Fruit fly (Drosophila melanogaster) whole organism, wandering third instar larva: ENCODE results near the gene CG13029.

Experiments
- Abd-B ChIP-seq: fragments of >200 bp; optimal IDR thresholded peaks from 2 replicates; lab custom pipeline; 2017; ENCODE audit warnings: missing biosample characterization, missing genetic modification characterization
- CG32264 ChIP-seq: fragments of 200-800 bp; sonication (Bioruptor generic); optimal IDR thresholded peaks from 2 replicates; lab custom pipeline; 2016; ENCODE audit warnings: missing biosample characterization, missing genetic modification characterization
- CG9705 ChIP-seq: fragments of 200-800 bp; sonication (Bioruptor generic); optimal IDR thresholded peaks from 2 replicates; lab custom pipeline; 2018; ENCODE audit warnings: missing biosample characterization, mild to moderate bottlenecking, missing genetic modification characterization
- CrebA ChIP-seq: fragments of 200-800 bp; sonication (Bioruptor generic); optimal IDR thresholded peaks from 2 replicates; lab custom pipeline; 2016; ENCODE audit warnings: missing biosample characterization, mild to moderate bottlenecking, missing genetic modification characterization, borderline replicate concordance
- Dfd ChIP-seq: fragments of >200 bp; optimal IDR thresholded peaks from 2 replicates; lab custom pipeline; 2017; ENCODE audit warnings: missing biosample characterization, missing genetic modification characterization
- Dif ChIP-seq: fragments of 200-275, 200-300 bp; sonication (Bioruptor generic); optimal IDR thresholded peaks from 2 replicates; lab custom pipeline; 2018; ENCODE audit warnings: missing biosample characterization, missing genetic modification characterization; ENCODE audit not compliant: partially characterized antibody
- GATAd ChIP-seq: sonication (Bioruptor generic); optimal IDR thresholded peaks from 2 replicates; lab custom pipeline; 2016; ENCODE audit warnings: missing biosample characterization, missing genetic modification characterization
- HLH106 ChIP-seq: fragments of 200-800 bp; optimal IDR thresholded peaks from 3 replicates; lab custom pipeline; 2019; ENCODE audit warnings: missing biosample characterization, mild to moderate bottlenecking, missing genetic modification characterization, moderate library complexity
- Hnf4 ChIP-seq: fragments of 200-800 bp; sonication (Bioruptor generic); optimal IDR thresholded peaks from 2 replicates; lab custom pipeline; 2016; ENCODE audit warnings: missing biosample characterization, mild to moderate bottlenecking, missing genetic modification characterization
- Hr78 ChIP-seq: fragments of >200 bp; optimal IDR thresholded peaks from 2 replicates; lab custom pipeline; 2017; ENCODE audit warnings: missing biosample characterization, missing genetic modification characterization
- Hr83 ChIP-seq: fragments of 200-300 bp; sonication (Bioruptor generic); optimal IDR thresholded peaks from 2 replicates; lab custom pipeline; 2016; ENCODE audit warnings: missing biosample characterization, mild to moderate bottlenecking, missing genetic modification characterization, moderate library complexity; ENCODE audit not compliant: poor library complexity, severe bottlenecking
- Jra ChIP-seq: sonication (Bioruptor generic); optimal IDR thresholded peaks from 2 replicates; lab custom pipeline; 2016; ENCODE audit warnings: missing biosample characterization, missing genetic modification characterization
- Mio ChIP-seq: sonication (Bioruptor generic); optimal IDR thresholded peaks from 2 replicates; lab custom pipeline; 2016; ENCODE audit warnings: missing biosample characterization, missing genetic modification characterization
- Myc ChIP-seq: fragments of >200 bp; optimal IDR thresholded peaks from 2 replicates; lab custom pipeline; 2017
- N ChIP-seq: fragments of >200 bp; optimal IDR thresholded peaks from 2 replicates; lab custom pipeline; 2018; ENCODE audit warnings: missing biosample characterization, missing external identifiers, missing genetic modification characterization
- OdsH ChIP-seq: fragments of 200-800 bp; sonication (Bioruptor generic); optimal IDR thresholded peaks from 2 replicates; lab custom pipeline; 2016; ENCODE audit warnings: missing biosample characterization, mild to moderate bottlenecking, missing genetic modification characterization
- Rel ChIP-seq, 2 experiments: fragments of 200-800 bp; sonication (Bioruptor generic) in 1 of 2; optimal IDR thresholded peaks; 2 replicates in 1 of 2; 3 replicates in 1 of 2; lab custom pipeline; 2016 to 2019; ENCODE audit warnings: mild to moderate bottlenecking in 2 of 2, missing biosample characterization in 2 of 2, missing genetic modification characterization in 2 of 2, moderate library complexity in 1 of 2
- Sp1 ChIP-seq: fragments of 200-800 bp; sonication (Bioruptor generic); optimal IDR thresholded peaks from 3 replicates; lab custom pipeline; 2019; ENCODE audit warnings: missing biosample characterization, mild to moderate bottlenecking, missing genetic modification characterization, moderate library complexity
- Vsx2 ChIP-seq: fragments of 200-300, 225-300 bp; sonication (Bioruptor generic); optimal IDR thresholded peaks from 2 replicates; lab custom pipeline; 2018; ENCODE audit warnings: missing biosample characterization, missing genetic modification characterization; ENCODE audit not compliant: partially characterized antibody
- dl ChIP-seq, 2 experiments: fragments of 175-275, 200-275 bp in 1 of 2; fragments of 200-275 bp in 1 of 2; sonication (Bioruptor generic); optimal IDR thresholded peaks; lab custom pipeline; 2018; ENCODE audit warnings: mild to moderate bottlenecking in 2 of 2, missing biosample characterization in 2 of 2, missing genetic modification characterization in 2 of 2, moderate library complexity in 2 of 2; ENCODE audit not compliant: partially characterized antibody in 2 of 2, insufficient read depth in 1 of 2
- dmrt93B ChIP-seq: fragments of 200-800 bp; sonication (Bioruptor generic); optimal IDR thresholded peaks from 2 replicates; lab custom pipeline; 2018; ENCODE audit warnings: missing biosample characterization, mild to moderate bottlenecking, missing genetic modification characterization
- dsf ChIP-seq: sonication (Bioruptor generic); optimal IDR thresholded peaks from 2 replicates; lab custom pipeline; 2016; ENCODE audit warnings: missing biosample characterization, missing genetic modification characterization, borderline replicate concordance
- ey ChIP-seq: fragments of 200-800 bp; sonication (Bioruptor generic); optimal IDR thresholded peaks from 2 replicates; lab custom pipeline; 2016; ENCODE audit warnings: missing biosample characterization, missing genetic modification characterization
- foxo ChIP-seq, 2 experiments: fragments of 200-800 bp; sonication (Bioruptor generic); optimal IDR thresholded peaks; 2 replicates in 1 of 2; 3 replicates in 1 of 2; lab custom pipeline; 2016 to 2017; ENCODE audit warnings: missing biosample characterization in 2 of 2, missing genetic modification characterization in 2 of 2
- fru ChIP-seq: fragments of 200-800 bp; sonication (Bioruptor generic); optimal IDR thresholded peaks from 3 replicates; lab custom pipeline; 2016; ENCODE audit warnings: missing biosample characterization, mild to moderate bottlenecking, missing genetic modification characterization
- h ChIP-seq: fragments of 200-800 bp; sonication (Bioruptor generic); optimal IDR thresholded peaks from 3 replicates; lab custom pipeline; 2016; ENCODE audit warnings: missing biosample characterization, mild to moderate bottlenecking, missing genetic modification characterization
- jim ChIP-seq: fragments of 175-275, 200-325 bp; sonication (Bioruptor generic); optimal IDR thresholded peaks from 2 replicates; lab custom pipeline; 2016; ENCODE audit warnings: missing biosample characterization, mild to moderate bottlenecking, missing genetic modification characterization
- lola ChIP-seq: fragments of >200 bp; optimal IDR thresholded peaks from 2 replicates; lab custom pipeline; 2017; ENCODE audit warnings: missing biosample characterization, missing genetic modification characterization
- pan ChIP-seq: fragments of >200 bp; optimal IDR thresholded peaks from 2 replicates; lab custom pipeline; 2017
- psq ChIP-seq: fragments of 200-800 bp; sonication (Bioruptor generic); optimal IDR thresholded peaks from 3 replicates; lab custom pipeline; 2017; ENCODE audit warnings: missing biosample characterization, mild to moderate bottlenecking, missing genetic modification characterization, moderate library complexity
- rgr ChIP-seq: fragments of 200-800 bp; sonication (Bioruptor generic); optimal IDR thresholded peaks from 3 replicates; lab custom pipeline; 2016; ENCODE audit warnings: missing biosample characterization, mild to moderate bottlenecking, missing genetic modification characterization
- sage ChIP-seq: fragments of 200-800 bp; sonication (Bioruptor generic); optimal IDR thresholded peaks from 2 replicates; lab custom pipeline; 2016; ENCODE audit warnings: missing biosample characterization, mild to moderate bottlenecking, missing genetic modification characterization
- sv ChIP-seq: fragments of 200-800 bp; sonication (Bioruptor generic); optimal IDR thresholded peaks from 3 replicates; lab custom pipeline; 2016; ENCODE audit warnings: missing biosample characterization, missing genetic modification characterization
- tai ChIP-seq: sonication (Bioruptor generic); optimal IDR thresholded peaks from 2 replicates; lab custom pipeline; 2016; ENCODE audit warnings: missing biosample characterization, missing genetic modification characterization
- usp ChIP-seq: fragments of >200 bp; optimal IDR thresholded peaks from 2 replicates; lab custom pipeline; 2017; ENCODE audit warnings: missing biosample characterization, missing genetic modification characterization
- woc ChIP-seq: sonication (Bioruptor generic); optimal IDR thresholded peaks from 2 replicates; lab custom pipeline; 2016; ENCODE audit warnings: missing biosample characterization, mild to moderate bottlenecking, missing genetic modification characterization

CG13029 gene

DNA sequence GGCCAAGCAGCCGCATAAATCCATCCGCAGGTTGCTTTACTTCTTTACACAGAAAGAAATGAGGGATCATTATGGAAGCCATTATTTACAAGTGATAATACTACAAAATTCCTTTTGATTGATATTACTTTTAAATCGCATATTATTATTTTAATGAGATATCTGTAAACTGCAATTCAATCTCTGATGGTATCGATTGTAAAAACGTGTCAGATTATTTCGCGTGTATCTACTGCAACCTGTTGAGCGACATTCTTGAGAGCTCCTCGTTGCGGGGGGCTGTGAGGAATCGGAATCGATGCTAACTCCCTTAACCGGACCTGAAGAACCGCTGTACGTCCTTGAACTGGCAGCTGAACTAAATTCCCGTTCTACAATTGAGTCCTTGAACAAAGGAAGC lies 42.4 kb upstream of the CG13029 start (continued):
- TF ChIP-seq Hnf4 (GFP tag; lab: Kevin White, UChicago) (peak; percentile 82), Abd-B (no peak), Sp1 (GFP tag; lab: Kevin White, UChicago) (peak; percentile 93), Mio (GFP tag; lab: Kevin White, UChicago) (no peak), rgr (GFP tag; lab: Kevin White, UChicago) (peak; percentile 91), woc (peak; percentile 78), psq (peak; percentile 81), CrebA (peak; percentile 47), GATAd (GFP tag; lab: Kevin White, UChicago) (peak; percentile 5), dmrt93B (GFP tag; lab: Kevin White, UChicago) (peak; percentile 68), Dif (GFP tag; lab: Kevin White, UChicago) (peak; percentile 30), HLH106 (tag; lab: Kevin White, UChicago) (peak; percentile 80)

DNA sequence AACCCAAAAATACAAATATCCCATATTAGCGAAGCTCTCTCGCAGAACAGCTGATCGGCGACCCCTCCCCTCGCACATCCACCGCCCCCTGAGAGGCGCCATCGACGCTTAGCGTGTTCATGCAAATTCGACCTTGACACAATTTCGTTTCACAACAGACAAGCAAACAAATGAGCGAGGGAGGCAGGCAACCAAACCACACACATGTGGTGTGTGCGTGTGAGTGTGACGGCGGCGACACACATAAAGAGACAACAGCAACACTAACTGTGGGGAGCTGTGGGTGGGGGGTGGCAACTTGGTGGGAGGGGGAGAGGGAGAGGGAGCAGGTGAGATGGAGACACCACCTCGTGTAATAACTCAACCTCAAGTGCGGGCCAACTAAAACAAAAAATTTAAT lies 35.7 kb upstream of the CG13029 start:
- TF ChIP-seq sage (GFP tag; lab: Kevin White, UChicago) (no peak), rgr (GFP tag; lab: Kevin White, UChicago) (no peak), h (GFP tag; lab: Kevin White, UChicago) (no peak), sv (GFP tag; lab: Kevin White, UChicago) (no peak), jim (GFP tag; lab: Kevin White, UChicago) (no peak), Hr78 (GFP tag; lab: Kevin White, UChicago) (no peak), CG32264 (GFP tag; lab: Kevin White, UChicago) (no peak), HLH106 (tag; lab: Kevin White, UChicago) (no peak), Myc (no peak), lola (GFP tag; lab: Kevin White, UChicago) (no peak), CG9705 (GFP tag; lab: Kevin White, UChicago) (no peak), CrebA (no peak), usp (no peak), ey (GFP tag; lab: Kevin White, UChicago) (no peak), Jra (GFP tag; lab: Kevin White, UChicago) (no peak), tai (GFP tag; lab: Kevin White, UChicago) (no peak), OdsH (GFP tag; lab: Kevin White, UChicago) (no peak), fru (GFP tag; lab: Kevin White, UChicago) (no peak)

DNA sequence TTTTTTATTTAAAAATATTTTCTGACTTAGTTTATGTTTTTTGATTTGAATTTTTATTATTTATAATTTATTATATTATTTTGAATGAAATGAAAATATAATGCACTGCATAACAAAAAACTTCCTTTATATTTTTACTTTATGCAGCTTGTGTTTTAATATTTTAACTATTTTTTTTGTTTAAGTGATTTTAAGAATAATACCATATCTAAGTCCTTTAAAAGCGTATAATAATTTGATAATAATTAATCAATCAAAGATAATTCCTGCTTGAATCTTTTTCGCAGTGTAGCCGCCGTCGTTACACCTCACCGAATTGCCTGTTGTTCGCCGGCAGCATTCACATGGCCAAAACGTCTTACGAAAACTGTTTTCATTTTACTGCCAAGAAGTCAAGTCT lies 35.2 kb upstream of the CG13029 start:
- no peak for TF ChIP-seq HLH106 (tag; lab: Kevin White, UChicago)
- no peak for TF ChIP-seq usp
- no peak for TF ChIP-seq dmrt93B (GFP tag; lab: Kevin White, UChicago)
- TF ChIP-seq jim (GFP tag; lab: Kevin White, UChicago): no peak
- TF ChIP-seq Vsx2: no peak
- no peak for TF ChIP-seq Hr83
- no peak for TF ChIP-seq Hr78 (GFP tag; lab: Kevin White, UChicago)
- TF ChIP-seq pan: no peak
- no peak for TF ChIP-seq Sp1 (GFP tag; lab: Kevin White, UChicago)
- TF ChIP-seq GATAd (GFP tag; lab: Kevin White, UChicago): no peak
- TF ChIP-seq Dfd: no peak
- no peak for TF ChIP-seq Hnf4 (GFP tag; lab: Kevin White, UChicago)
- no peak for TF ChIP-seq foxo (GFP tag; optimal IDR thresholded peaks at IDR 0.05; lab: Kevin White, UChicago)
- TF ChIP-seq lola (GFP tag; lab: Kevin White, UChicago): no peak
- no peak for TF ChIP-seq CrebA
- no peak for TF ChIP-seq Mio (GFP tag; lab: Kevin White, UChicago)

DNA sequence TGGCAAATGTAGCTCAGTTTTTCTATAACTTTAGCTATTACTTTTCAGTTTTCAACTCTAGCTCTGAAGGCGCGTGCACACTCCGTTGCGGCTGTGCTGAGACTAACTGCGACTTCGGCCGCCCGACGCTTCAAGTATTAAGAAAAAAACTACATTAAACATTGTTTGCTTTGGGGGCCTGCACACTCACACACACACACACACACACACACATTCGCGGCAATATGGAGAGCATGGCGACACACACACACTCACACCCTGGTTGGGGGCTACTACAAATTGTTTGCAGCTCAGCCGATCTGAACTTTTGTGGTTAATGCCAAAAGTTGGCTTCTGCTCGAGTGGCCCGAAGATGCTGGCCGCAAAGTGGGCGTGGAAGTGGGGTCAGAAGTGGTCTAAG lies 31.5 kb upstream of the CG13029 start, which contains the start of gene CG13024:
Gene CG13024, minus strand, starts transcription at position 108 of the 400 bp plus-strand sequence.
- TF ChIP-seq dsf (GFP tag; lab: Kevin White, UChicago) (no peak), usp (no peak), Myc (no peak), dmrt93B (GFP tag; lab: Kevin White, UChicago) (no peak)

DNA sequence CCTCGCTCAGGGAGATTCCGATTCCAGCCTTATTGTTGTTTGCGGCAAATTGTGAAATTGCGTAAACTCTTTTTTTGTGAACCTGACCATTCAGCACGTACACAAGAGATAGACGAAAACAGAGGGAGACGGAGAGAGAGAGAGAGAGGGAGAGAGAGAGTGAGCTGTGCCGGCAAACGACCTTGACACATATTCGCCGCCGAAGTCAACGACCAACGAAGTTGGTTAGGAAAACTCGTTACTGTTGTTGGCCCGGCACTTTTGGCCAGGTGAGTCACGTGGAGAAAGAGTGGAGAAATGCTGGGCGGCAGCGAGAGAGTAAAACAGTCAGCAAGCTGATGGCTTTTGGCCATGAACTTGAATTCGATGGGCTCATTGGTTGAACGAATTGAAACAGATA lies 30.4 kb upstream of the CG13029 start:
- TF ChIP-seq Hnf4 (GFP tag; lab: Kevin White, UChicago) (no peak), dl (GFP tag; optimal IDR thresholded peaks at IDR 0.05; lab: Kevin White, UChicago; ENCODE audit: insufficient read depth in 1 of 2, partially characterized antibody in 2 of 2) (no peak), dmrt93B (GFP tag; lab: Kevin White, UChicago) (no peak), N (GFP tag; lab: Kevin White, UChicago) (no peak), Rel (GFP tag; optimal IDR thresholded peaks at IDR 0.05; lab: Kevin White, UChicago) (no peak), Rel (tag; optimal IDR thresholded peaks at IDR 0.05; lab: Kevin White, UChicago) (no peak)
